Fruit fly (Drosophila melanogaster) ovary, adult (tissue): ENCODE data around the gene PGRP-SB1.

Source experiments
- CG17801 ChIP-seq: fragments of 200-800 bp; optimal IDR thresholded peaks from 2 replicates; lab custom pipeline; 2019; ENCODE audit warnings: missing biosample characterization, mild to moderate bottlenecking, missing genetic modification characterization, moderate library complexity; ENCODE audit not compliant: partially characterized antibody

PGRP-SB1 gene

DNA sequence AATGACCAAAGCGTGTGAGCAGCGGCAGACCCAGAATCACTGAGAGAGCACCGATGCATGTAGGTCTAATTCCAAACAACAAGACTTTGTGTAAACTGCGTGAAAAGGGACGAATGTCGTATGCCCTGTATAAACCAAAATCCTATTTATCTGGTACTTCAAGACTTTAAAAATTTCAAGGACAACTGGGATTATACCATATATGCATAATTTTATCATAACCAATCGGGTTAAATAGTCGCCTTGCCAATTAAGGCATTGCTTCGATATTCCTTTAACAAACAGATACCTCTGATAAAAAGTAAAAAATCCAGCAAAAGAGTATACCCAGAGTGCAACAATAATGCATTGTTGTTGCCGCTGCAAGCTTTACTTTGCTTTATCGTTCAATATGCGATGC is 44.8 kb downstream of the PGRP-SB1 start:
- TF ChIP-seq CG17801: no peak

DNA sequence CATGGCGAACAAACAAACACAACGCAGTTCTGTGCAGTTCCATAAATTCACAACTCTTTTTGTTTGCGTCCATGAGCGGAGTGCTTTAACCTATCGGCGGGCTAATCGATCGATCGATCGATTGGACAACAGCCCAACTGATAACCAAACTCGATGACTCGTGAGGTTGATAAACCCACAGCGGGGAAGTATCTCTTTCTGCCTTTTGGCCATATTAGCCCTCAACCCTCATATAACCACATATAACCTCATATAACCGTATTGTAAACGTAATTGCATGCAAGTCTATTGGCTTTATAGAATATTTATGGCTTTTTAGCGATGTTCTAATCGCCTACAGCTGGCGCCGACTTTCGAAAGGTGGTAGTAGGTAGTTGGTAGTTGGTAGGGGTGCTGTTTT is 45.4 kb downstream of the PGRP-SB1 start:
- peak; percentile 39 for TF ChIP-seq CG17801

DNA sequence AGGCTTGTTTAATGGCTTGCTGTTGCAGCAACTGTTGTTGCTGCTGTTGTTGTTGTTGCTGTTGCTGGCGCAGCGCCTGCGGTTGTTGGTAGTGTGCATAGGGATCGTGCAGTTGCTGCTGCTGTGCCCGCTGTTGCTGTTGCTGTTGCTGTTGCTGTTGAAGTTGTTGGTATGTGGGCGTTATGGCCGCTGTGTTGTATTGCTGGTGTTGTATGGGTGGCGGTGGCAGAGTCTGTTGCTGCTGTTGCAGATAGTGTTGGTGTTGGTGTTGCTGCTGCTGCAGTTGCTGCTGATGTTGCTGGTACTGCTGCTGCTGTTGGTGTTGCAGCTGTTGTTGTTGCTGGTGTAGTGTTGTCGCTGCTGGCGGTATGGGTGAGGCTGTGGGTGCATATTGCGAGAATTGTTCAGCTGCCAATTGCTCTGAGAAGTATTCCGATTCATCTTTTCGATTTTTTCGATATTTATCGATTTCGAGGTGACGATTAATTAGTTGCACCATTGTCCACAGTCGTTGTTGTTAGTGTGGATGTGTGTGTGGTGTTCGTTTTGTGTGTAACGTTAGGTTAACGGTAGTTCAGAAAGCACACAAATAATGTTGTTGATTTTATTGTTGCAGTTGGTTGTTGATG is 48.2 kb downstream of the PGRP-SB1 start:
- no peak for TF ChIP-seq CG17801
